Worm (Caenorhabditis elegans) whole organism, L1 larva: Measurements from ENCODE around the gene hmit-1.1.
A peak's percentile ranks its signal among the peaks of the same experiment; 100 is the strongest.

Source experiments
- C34B4.2 ChIP-seq: sonication (generic microtip); optimal IDR thresholded peaks from 2 replicates; lab custom pipeline; 2017; ENCODE audit warnings: mild to moderate bottlenecking, missing genetic modification characterization, missing compliant biosample characterization
- F16B12.6 ChIP-seq: fragments of 150-350 bp; optimal IDR thresholded peaks from 2 replicates; lab custom pipeline; 2014; ENCODE audit warnings: missing biosample characterization, missing genetic modification characterization
- aly-2 ChIP-seq: fragments of 150-350 bp; optimal IDR thresholded peaks from 2 replicates; lab custom pipeline; 2014; ENCODE audit warnings: missing biosample characterization, missing genetic modification characterization
- ceh-63 ChIP-seq: fragments of 200-800 bp; sonication (Bioruptor generic); optimal IDR thresholded peaks from 2 replicates; lab custom pipeline; 2018; ENCODE audit warnings: mild to moderate bottlenecking, missing genetic modification characterization, missing compliant biosample characterization
- ceh-88 ChIP-seq: fragments of 200-800 bp; sonication (Bioruptor generic); IDR thresholded peaks from 2 replicates; pipeline ENCODE4 v1.3.6; 2022; ENCODE audit warnings: missing genetic modification characterization, missing compliant biosample characterization
- ceh-90 ChIP-seq: sonication (generic microtip); optimal IDR thresholded peaks from 2 replicates; lab custom pipeline; 2016; ENCODE audit warnings: missing genetic modification characterization, missing compliant biosample characterization
- ces-1 ChIP-seq: fragments of 150-350 bp; optimal IDR thresholded peaks from 2 replicates; lab custom pipeline; 2014; ENCODE audit warnings: missing biosample characterization, missing genetic modification reagents, missing genetic modification characterization
- dpl-1 ChIP-seq, 3 experiments: fragments of 150-350 bp in 2 of 3; sonication (generic microtip) in 1 of 3; optimal IDR thresholded peaks; 2 replicates each; lab custom pipeline; 2014 to 2017; ENCODE audit warnings: missing biosample characterization in 3 of 3, missing genetic modification characterization in 3 of 3, missing genetic modification reagents in 3 of 3
- efl-1 ChIP-seq, 4 experiments: fragments of 150-350 bp; optimal IDR thresholded peaks in 3 of 4; peaks in 1 of 4; 1 replicate in 1 of 4; 2 replicates in 3 of 4; lab custom pipeline; 2014; ENCODE audit warnings: missing biosample characterization in 2 of 4, missing genetic modification characterization in 2 of 4, missing genetic modification reagents in 2 of 4
- egl-13 ChIP-seq: sonication (generic microtip); optimal IDR thresholded peaks from 2 replicates; lab custom pipeline; 2016; ENCODE audit warnings: missing genotype, missing genetic modification reagents, missing genetic modification characterization, missing compliant biosample characterization
- egl-27 ChIP-seq, 2 experiments: fragments of 150-350 bp in 1 of 2; sonication (generic microtip); optimal IDR thresholded peaks; 3 replicates each; lab custom pipeline; 2017 to 2018; ENCODE audit warnings: missing biosample characterization in 2 of 2, missing genetic modification characterization in 2 of 2, missing genetic modification reagents in 2 of 2
- elt-2 ChIP-seq: sonication (generic microtip); optimal IDR thresholded peaks from 2 replicates; lab custom pipeline; 2016; ENCODE audit warnings: missing genetic modification characterization, mild to moderate bottlenecking, inconsistent platforms, missing compliant biosample characterization, missing genetic modification reagents
- elt-3 ChIP-seq, 6 experiments: fragments of 150-350 bp in 1 of 6; sonication (generic microtip); optimal IDR thresholded peaks; 2 replicates each; lab custom pipeline; 2017 to 2018; ENCODE audit warnings: missing biosample characterization in 6 of 6, missing genetic modification characterization in 6 of 6, inconsistent platforms in 1 of 6
- ets-5 ChIP-seq: fragments of 200-800 bp; sonication (Bioruptor generic); IDR thresholded peaks from 2 replicates; pipeline ENCODE4 v1.3.6; 2022; ENCODE audit warnings: missing genetic modification characterization, missing compliant biosample characterization
- fkh-4 ChIP-seq: sonication (generic microtip); optimal IDR thresholded peaks from 2 replicates; lab custom pipeline; 2016; ENCODE audit warnings: missing compliant biosample characterization, missing genetic modification characterization, borderline replicate concordance
- fkh-8 ChIP-seq: sonication (generic microtip); optimal IDR thresholded peaks from 2 replicates; lab custom pipeline; 2016; ENCODE audit warnings: mild to moderate bottlenecking, missing genetic modification characterization, missing compliant biosample characterization
- grh-1 ChIP-seq: fragments of 200-800 bp; sonication (Bioruptor generic); IDR thresholded peaks from 2 replicates; pipeline ENCODE4 v1.3.6; 2022; ENCODE audit warnings: missing genetic modification reagents, missing genetic modification characterization, missing compliant biosample characterization
- hlh-17 ChIP-seq: fragments of 200-800 bp; sonication (Bioruptor generic); optimal IDR thresholded peaks from 2 replicates; lab custom pipeline; 2018; ENCODE audit warnings: missing genetic modification characterization, mild to moderate bottlenecking, missing compliant biosample characterization, moderate library complexity, borderline replicate concordance
- hpl-2 ChIP-seq: fragments of 150-350 bp; optimal IDR thresholded peaks from 2 replicates; lab custom pipeline; 2014; ENCODE audit warnings: missing biosample characterization, missing genetic modification reagents, missing genetic modification characterization
- irx-1 ChIP-seq: sonication (generic microtip); optimal IDR thresholded peaks from 2 replicates; lab custom pipeline; 2016; ENCODE audit warnings: missing genetic modification characterization, missing compliant biosample characterization
- isw-1 ChIP-seq: fragments of 200-800 bp; sonication (Bioruptor generic); IDR thresholded peaks from 2 replicates; pipeline ENCODE4 v1.3.6; 2022; ENCODE audit warnings: missing genetic modification characterization, missing compliant biosample characterization
- jun-1 ChIP-seq: fragments of 150-350 bp; optimal IDR thresholded peaks from 2 replicates; lab custom pipeline; 2014; ENCODE audit warnings: missing biosample characterization, missing genetic modification reagents, missing genetic modification characterization
- lin-15B ChIP-seq: fragments of 150-350 bp; sonication (generic microtip); optimal IDR thresholded peaks from 3 replicates; lab custom pipeline; 2014; ENCODE audit warnings: missing biosample characterization, missing genetic modification characterization
- lin-35 ChIP-seq, 2 experiments: fragments of 150-350 bp; optimal IDR thresholded peaks; 2 replicates each; lab custom pipeline; 2014; ENCODE audit warnings: missing biosample characterization in 2 of 2, missing genetic modification characterization in 2 of 2, missing genetic modification reagents in 2 of 2
- lir-3 ChIP-seq: sonication (generic microtip); optimal IDR thresholded peaks from 2 replicates; lab custom pipeline; 2016; ENCODE audit warnings: mild to moderate bottlenecking, missing genetic modification characterization, moderate library complexity, missing compliant biosample characterization; ENCODE audit not compliant: poor library complexity
- mab-9 ChIP-seq: fragments of 200-800 bp; sonication (Bioruptor generic); IDR thresholded peaks from 2 replicates; pipeline ENCODE4 v1.3.6; 2022; ENCODE audit warnings: missing genetic modification reagents, missing genetic modification characterization, missing compliant biosample characterization
- mdl-1 ChIP-seq, 2 experiments: fragments of 150-350 bp; optimal IDR thresholded peaks; 2 replicates each; lab custom pipeline; 2014 to 2017; ENCODE audit warnings: missing biosample characterization in 2 of 2, missing genetic modification characterization in 2 of 2, inconsistent platforms in 1 of 2
- nhr-11 ChIP-seq: fragments of 150-350 bp; optimal IDR thresholded peaks from 2 replicates; lab custom pipeline; 2014; ENCODE audit warnings: missing biosample characterization, missing genetic modification characterization
- nhr-19 ChIP-seq: fragments of 200-800 bp; sonication (Bioruptor generic); conservative IDR thresholded peaks from 2 replicates; pipeline ENCODE4 v1.3.6; 2022; ENCODE audit warnings: missing genetic modification characterization, missing compliant biosample characterization
- nhr-20 ChIP-seq: sonication (generic microtip); optimal IDR thresholded peaks from 2 replicates; lab custom pipeline; 2016; ENCODE audit warnings: mild to moderate bottlenecking, missing genetic modification characterization, missing compliant biosample characterization
- nhr-237 ChIP-seq: fragments of 150-350 bp; optimal IDR thresholded peaks from 2 replicates; lab custom pipeline; 2014; ENCODE audit warnings: missing biosample characterization, missing genetic modification characterization
- nhr-71 ChIP-seq: sonication (generic microtip); optimal IDR thresholded peaks from 2 replicates; lab custom pipeline; 2016; ENCODE audit warnings: mild to moderate bottlenecking, missing genetic modification characterization, moderate library complexity, missing compliant biosample characterization
- nhr-77 ChIP-seq: fragments of 150-350 bp; optimal IDR thresholded peaks from 2 replicates; lab custom pipeline; 2014; ENCODE audit warnings: missing biosample characterization, missing genetic modification characterization
- nhr-90 ChIP-seq: sonication (generic microtip); optimal IDR thresholded peaks from 2 replicates; lab custom pipeline; 2016; ENCODE audit warnings: mild to moderate bottlenecking, missing genetic modification characterization, missing compliant biosample characterization; ENCODE audit not compliant: poor library complexity
- pag-3 ChIP-seq: sonication (generic microtip); optimal IDR thresholded peaks from 2 replicates; lab custom pipeline; 2017; ENCODE audit warnings: missing genetic modification characterization, mild to moderate bottlenecking, missing compliant biosample characterization, antibody characterized with exemption, borderline replicate concordance; ENCODE audit not compliant: insufficient read depth
- snpc-4 ChIP-seq: fragments of 150-350 bp; optimal IDR thresholded peaks from 2 replicates; lab custom pipeline; 2014; ENCODE audit warnings: missing biosample characterization, missing genetic modification characterization
- sptf-1 ChIP-seq: fragments of 150-350 bp; optimal IDR thresholded peaks from 2 replicates; lab custom pipeline; 2014; ENCODE audit warnings: missing biosample characterization, missing genetic modification characterization
- swsn-7 ChIP-seq: sonication (generic microtip); optimal IDR thresholded peaks from 2 replicates; lab custom pipeline; 2016; ENCODE audit warnings: missing genetic modification characterization, missing compliant biosample characterization
- tbx-2 ChIP-seq: sonication (generic microtip); optimal IDR thresholded peaks from 2 replicates; lab custom pipeline; 2016; ENCODE audit warnings: missing genetic modification characterization, missing compliant biosample characterization
- unc-130 ChIP-seq: fragments of 150-350 bp; optimal IDR thresholded peaks from 2 replicates; lab custom pipeline; 2017; ENCODE audit warnings: missing biosample characterization, missing genetic modification characterization, inconsistent platforms
- unc-30 ChIP-seq: sonication (generic microtip); optimal IDR thresholded peaks from 2 replicates; lab custom pipeline; 2017; ENCODE audit warnings: missing biosample characterization, missing genetic modification characterization
- unc-98 ChIP-seq: fragments of 200-800 bp; sonication (Bioruptor generic); IDR thresholded peaks from 2 replicates; pipeline ENCODE4 v1.3.6; 2022; ENCODE audit warnings: missing genetic modification characterization, missing compliant biosample characterization
- vab-15 ChIP-seq: sonication (generic microtip); optimal IDR thresholded peaks from 2 replicates; lab custom pipeline; 2017; ENCODE audit warnings: missing genotype, mild to moderate bottlenecking, missing genetic modification characterization, missing compliant biosample characterization
- zip-4 ChIP-seq: fragments of 200-800 bp; sonication (Bioruptor generic); optimal IDR thresholded peaks from 2 replicates; lab custom pipeline; 2018; ENCODE audit warnings: mild to moderate bottlenecking, missing genetic modification characterization, moderate library complexity, missing compliant biosample characterization
- ztf-4 ChIP-seq: fragments of 150-350 bp; optimal IDR thresholded peaks from 2 replicates; lab custom pipeline; 2014; ENCODE audit warnings: missing biosample characterization, missing genetic modification characterization

hmit-1.1 gene

ce11 chrV:18533606-18534005, 17.0 kb downstream of the hmit-1.1 start, which contains the start of gene ints-5 (continued):
- TF ChIP-seq isw-1 (GFP tag; lab: Robert Waterston, UW) (peak; percentile 78), zip-4 (GFP tag; lab: Kevin White, UChicago) (peak; percentile 8), lin-15B (peak; percentile 52), grh-1 (0 out of 2 replicates have a peak, but pooled peaks have one; percentile 11), efl-1 (optimal IDR thresholded peaks at IDR 0.05; lab: Kevin White, UChicago) (peak; percentile 75), efl-1 (GFP tag; optimal IDR thresholded peaks at IDR 0.05 in 1 of 2; lab: Kevin White, UChicago) (peak; percentile 64 to 96), nhr-20 (tag; lab: Kevin White, UChicago) (peak; percentile 73), ets-5 (GFP tag; lab: Robert Waterston, UW) (no peak), hpl-2 (GFP tag; lab: Kevin White, UChicago) (no peak), egl-13 (tag; lab: Kevin White, UChicago) (peak; percentile 10), ceh-90 (tag; lab: Kevin White, UChicago) (no peak), lin-35 (GFP tag; optimal IDR thresholded peaks at IDR 0.05; lab: Kevin White, UChicago) (peak; percentile 56 to 75)

ce11 chrV:18536015-18536414, 19.4 kb downstream of the hmit-1.1 start:
- TF ChIP-seq ceh-88 (no peak), nhr-19 (GFP tag; lab: Robert Waterston, UW) (no peak), nhr-90 (tag; lab: Kevin White, UChicago) (no peak), grh-1 (no peak), C34B4.2 (no peak), swsn-7 (no peak), vab-15 (tag; lab: Kevin White, UChicago) (no peak), sptf-1 (no peak), tbx-2 (tag; lab: Kevin White, UChicago) (no peak), fkh-4 (tag; lab: Kevin White, UChicago) (no peak), snpc-4 (tag; lab: Kevin White, UChicago) (no peak)

- TF ChIP-seq nhr-19 (GFP tag; lab: Robert Waterston, UW): no peak
- no peak for TF ChIP-seq aly-2 (tag; lab: Kevin White, UChicago)
- TF ChIP-seq vab-15 (tag; lab: Kevin White, UChicago): no peak
- no peak for TF ChIP-seq ceh-63 (GFP tag; lab: Kevin White, UChicago)
- TF ChIP-seq lin-35 (GFP tag; optimal IDR thresholded peaks at IDR 0.05; lab: Kevin White, UChicago): no peak
- TF ChIP-seq efl-1 (optimal IDR thresholded peaks at IDR 0.05; lab: Kevin White, UChicago): no peak
- TF ChIP-seq efl-1 (GFP tag; optimal IDR thresholded peaks at IDR 0.05 in 1 of 2; lab: Kevin White, UChicago): no peak
- no peak for TF ChIP-seq lir-3
- TF ChIP-seq fkh-4 (tag; lab: Kevin White, UChicago): no peak
- TF ChIP-seq, all 84 proteins: peak for 0
Measured at ce11 chrV:18553750-18554149, 37.2 kb downstream of the hmit-1.1 start, which contains the start of gene Y51A2D.8. TSS of gene Y51A2D.8 (minus strand) at chrV:18553850.

- TF ChIP-seq nhr-237 (tag; lab: Kevin White, UChicago) (no peak), unc-30 (tag; lab: Kevin White, UChicago) (no peak), nhr-77 (no peak), nhr-71 (tag; lab: Kevin White, UChicago) (peak; percentile 42), hpl-2 (GFP tag; lab: Kevin White, UChicago) (no peak), unc-98 (GFP tag; lab: Robert Waterston, UW) (no peak), hlh-17 (no peak), mab-9 (no peak), ces-1 (GFP tag; lab: Kevin White, UChicago) (no peak), F16B12.6 (tag; lab: Kevin White, UChicago) (no peak), dpl-1 (GFP tag; optimal IDR thresholded peaks at IDR 0.05; lab: Kevin White, UChicago) (no peak), pag-3 (tag; lab: Kevin White, UChicago) (no peak), unc-130 (tag; lab: Kevin White, UChicago) (peak; percentile 38), nhr-11 (tag; lab: Kevin White, UChicago) (no peak), elt-2 (tag; lab: Kevin White, UChicago) (no peak), mdl-1 (tag; optimal IDR thresholded peaks at IDR 0.05; lab: Kevin White, UChicago) (no peak), fkh-8 (tag; lab: Kevin White, UChicago) (no peak), egl-27 (tag; optimal IDR thresholded peaks at IDR 0.05; lab: Kevin White, UChicago) (no peak), lin-15B (no peak), ztf-4 (tag; lab: Kevin White, UChicago) (no peak), isw-1 (GFP tag; lab: Robert Waterston, UW) (no peak), egl-13 (tag; lab: Kevin White, UChicago) (no peak), jun-1 (tag; lab: Kevin White, UChicago) (no peak), elt-3 (tag; optimal IDR thresholded peaks at IDR 0.05; lab: Kevin White, UChicago) (no peak), nhr-19 (GFP tag; lab: Robert Waterston, UW) (peak; percentile 28), irx-1 (tag; lab: Kevin White, UChicago) (no peak)
Measured at ce11 chrV:18556488-18556887, 39.9 kb downstream of the hmit-1.1 start, which contains the start of the genes ttr-24 and ttr-25. TSS of gene ttr-24 (minus strand) at chrV:18556643. TSS of gene ttr-25 (plus strand) at chrV:18556714.
